Worm (Caenorhabditis elegans) whole organism, L3 larva: ENCODE results near the gene F38B7.17.

Experiments
- egl-27 ChIP-seq: sonication (generic microtip); optimal IDR thresholded peaks from 4 replicates; lab custom pipeline; 2017; ENCODE audit warnings: missing biosample characterization, missing genetic modification reagents, missing genetic modification characterization
- elt-1 ChIP-seq: fragments of 150-350 bp; optimal IDR thresholded peaks from 2 replicates; lab custom pipeline; 2014; ENCODE audit warnings: missing biosample characterization, missing genetic modification characterization
- hmg-11 ChIP-seq: sonication (generic microtip); optimal IDR thresholded peaks from 2 replicates; lab custom pipeline; 2016; ENCODE audit warnings: missing genetic modification characterization, missing compliant biosample characterization
- nhr-25 ChIP-seq: sonication (generic microtip); optimal IDR thresholded peaks from 2 replicates; lab custom pipeline; 2017; ENCODE audit warnings: missing biosample characterization, missing genetic modification characterization
- nhr-67 ChIP-seq: fragments of 150-350 bp; optimal IDR thresholded peaks from 2 replicates; lab custom pipeline; 2014; ENCODE audit warnings: missing biosample characterization, missing genetic modification characterization
- pha-4 ChIP-seq: fragments of 150-350 bp; optimal IDR thresholded peaks from 2 replicates; lab custom pipeline; 2014; ENCODE audit warnings: missing biosample characterization, missing genetic modification reagents, missing genetic modification characterization
- pqm-1 ChIP-seq: fragments of 150-350 bp; optimal IDR thresholded peaks from 2 replicates; lab custom pipeline; 2017; ENCODE audit warnings: missing biosample characterization, missing genetic modification characterization, inconsistent platforms
- unc-39 ChIP-seq: sonication (generic microtip); optimal IDR thresholded peaks from 4 replicates; lab custom pipeline; 2017; ENCODE audit warnings: missing biosample characterization, missing genetic modification characterization

- TF ChIP-seq egl-27 (tag; lab: Kevin White, UChicago) (no peak), pha-4 (tag; lab: Kevin White, UChicago) (no peak), nhr-25 (tag; lab: Kevin White, UChicago) (no peak), elt-1 (tag; lab: Kevin White, UChicago) (no peak), pqm-1 (tag; lab: Kevin White, UChicago) (no peak), unc-39 (tag; lab: Kevin White, UChicago) (no peak), nhr-67 (no peak), hmg-11 (tag; lab: Kevin White, UChicago) (no peak)
These were observed 47.8 kb downstream of the F38B7.17 start for ce11 chrV:11500980-11501379.
